Fruit fly (Drosophila melanogaster): Measurements from ENCODE around the gene Pbp45.

- no peak for TF ChIP-seq jim (GFP tag; optimal IDR thresholded peaks at IDR 0.05)
- no peak for TF ChIP-seq OdsH (GFP tag; optimal IDR thresholded peaks at IDR 0.05)
These were observed 20.6 kb upstream of the Pbp45 start, which contains the start of gene CG9632 for dm6 chr3R:15859896-15860295.
